Worm (Caenorhabditis elegans): ENCODE data around the gene ZK856.5.
A peak's percentile ranks its signal among the peaks of the same experiment; 100 is the strongest.

ce11 chrV:10160954-10161353 is 29.0 kb downstream of the ZK856.5 start, which contains the start of gene C51E3.10:
- TF ChIP-seq nhr-237 (tag; optimal IDR thresholded peaks at IDR 0.05): no peak
- TF ChIP-seq ceh-82 (tag; optimal IDR thresholded peaks at IDR 0.05): no peak
- no peak for TF ChIP-seq rbr-2 (tag; optimal IDR thresholded peaks at IDR 0.05)
- TF ChIP-seq ces-1 (GFP tag; optimal IDR thresholded peaks at IDR 0.05): no peak
- TF ChIP-seq mdl-1 (tag; optimal IDR thresholded peaks at IDR 0.05): peak in 1 of 2 experiments; percentile 77
- TF ChIP-seq fkh-10 (GFP tag; optimal IDR thresholded peaks at IDR 0.05): no peak
- TF ChIP-seq zag-1 (tag; optimal IDR thresholded peaks at IDR 0.05): no peak
- TF ChIP-seq ceh-62 (tag; optimal IDR thresholded peaks at IDR 0.05): no peak
- TF ChIP-seq F49E8.2 (tag; optimal IDR thresholded peaks at IDR 0.05; ENCODE audit: borderline replicate concordance): no peak

All from whole organism, L4 larva.